Worm (Caenorhabditis elegans): Measurements from ENCODE around the gene B0454.6.

The B0454.6 gene

DNA sequence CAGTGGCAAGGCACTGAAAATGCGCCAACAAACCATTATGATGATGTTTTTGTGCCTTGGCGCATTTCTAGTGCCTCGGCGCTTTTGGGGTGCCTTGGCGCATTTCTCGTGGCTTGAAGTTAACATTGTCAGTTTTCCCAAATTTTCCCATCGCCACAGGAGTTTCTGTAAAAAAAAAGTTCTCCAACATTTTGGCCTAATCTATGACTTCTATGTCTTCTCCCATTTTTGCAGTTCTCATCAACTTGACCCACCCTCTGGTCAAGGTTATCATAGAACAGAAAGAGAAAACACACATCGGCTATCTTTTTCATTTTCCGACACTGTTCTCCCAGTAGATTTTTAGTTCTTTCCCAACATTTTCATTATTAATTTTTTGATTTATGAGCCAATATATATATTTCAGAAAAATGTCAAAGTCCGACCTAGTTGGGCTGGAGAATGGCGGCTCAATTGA lies 5.9 kb downstream of the B0454.6 start, which contains the start of the genes B0454.26 and B0454.5:
TSS of gene B0454.26 (minus strand) at position 101 of the 457 bp plus-strand sequence.
TSS of gene B0454.5 (plus strand) at position 407 of the 457 bp plus-strand sequence.
- TF ChIP-seq dao-5 (tag; optimal IDR thresholded peaks at IDR 0.05) = no peak
- no peak for TF ChIP-seq W03F9.2 (tag; optimal IDR thresholded peaks at IDR 0.05)
- no peak for TF ChIP-seq him-1 (tag; optimal IDR thresholded peaks at IDR 0.05)

DNA sequence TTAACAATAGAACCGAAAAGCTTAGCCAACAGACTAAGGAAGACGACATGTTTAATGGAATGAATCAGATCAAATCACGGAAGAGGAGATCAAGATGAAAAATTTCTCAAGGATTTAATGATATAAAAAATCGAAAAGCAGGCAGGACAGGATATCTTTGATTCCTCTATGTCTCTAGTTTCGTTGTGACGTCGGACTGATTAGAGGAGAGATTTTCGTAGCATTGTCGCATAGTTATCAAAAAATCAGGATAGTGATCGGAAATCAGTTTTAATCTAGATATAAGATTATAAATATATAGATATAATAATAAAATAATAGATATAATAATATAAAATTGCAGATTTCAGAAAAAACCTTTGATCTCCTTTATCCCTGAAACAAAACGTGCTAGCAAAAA lies 10.8 kb downstream of the B0454.6 start, which contains the start of gene B0454.8:
TSS of gene B0454.8 (minus strand) at position 101 of the 400 bp plus-strand sequence.
- TF ChIP-seq him-1 (tag; optimal IDR thresholded peaks at IDR 0.05) (no peak), W03F9.2 (tag; optimal IDR thresholded peaks at IDR 0.05) (no peak), dao-5 (tag; optimal IDR thresholded peaks at IDR 0.05) (no peak)

DNA sequence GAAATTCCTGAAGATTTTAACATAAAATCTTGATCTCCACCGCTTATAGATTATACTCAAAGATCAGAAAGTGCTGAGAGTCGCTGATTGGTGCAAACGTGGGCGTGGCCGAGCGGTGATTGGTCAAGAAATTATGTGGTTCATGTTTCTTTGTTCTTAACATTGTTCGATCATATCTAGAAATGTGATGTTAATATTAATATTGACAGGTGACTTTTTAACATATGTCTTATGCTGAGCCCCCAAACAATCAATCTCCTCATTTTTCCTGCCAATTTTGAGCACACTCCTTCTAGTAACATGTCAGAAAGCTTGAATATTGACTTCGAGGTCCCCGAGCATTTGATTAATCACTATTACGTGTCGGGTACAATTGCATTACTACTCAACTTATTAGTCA lies 11.4 kb downstream of the B0454.6 start, which contains the start of gene sri-29:
TSS of gene sri-29 (plus strand) at position 301 of the 400 bp plus-strand sequence.
- TF ChIP-seq W03F9.2 (tag; optimal IDR thresholded peaks at IDR 0.05) (no peak), dao-5 (tag; optimal IDR thresholded peaks at IDR 0.05) (no peak), him-1 (tag; optimal IDR thresholded peaks at IDR 0.05) (no peak)

DNA sequence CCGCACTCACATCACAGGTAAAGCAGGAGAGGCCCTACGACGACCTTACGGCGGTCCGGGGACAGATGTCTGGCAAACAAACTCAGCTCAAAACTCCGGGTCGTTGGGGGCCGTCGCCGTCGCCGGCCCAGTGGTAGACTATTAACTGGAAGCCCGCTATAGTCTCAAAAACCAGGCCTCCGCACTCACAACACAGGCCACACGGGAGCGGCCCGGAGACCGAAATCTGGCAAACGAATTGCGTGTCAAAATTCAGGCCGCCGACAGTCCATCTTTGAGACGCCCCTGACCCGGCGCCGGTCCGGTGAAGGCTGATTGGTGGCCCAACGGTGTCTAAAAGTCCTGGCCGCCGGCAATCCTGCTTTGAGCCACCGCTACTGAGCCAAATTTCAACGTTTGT lies 12.8 kb downstream of the B0454.6 start:
- TF ChIP-seq W03F9.2 (tag; optimal IDR thresholded peaks at IDR 0.05) (no peak), dao-5 (tag; optimal IDR thresholded peaks at IDR 0.05) (no peak), him-1 (tag; optimal IDR thresholded peaks at IDR 0.05) (no peak)

DNA sequence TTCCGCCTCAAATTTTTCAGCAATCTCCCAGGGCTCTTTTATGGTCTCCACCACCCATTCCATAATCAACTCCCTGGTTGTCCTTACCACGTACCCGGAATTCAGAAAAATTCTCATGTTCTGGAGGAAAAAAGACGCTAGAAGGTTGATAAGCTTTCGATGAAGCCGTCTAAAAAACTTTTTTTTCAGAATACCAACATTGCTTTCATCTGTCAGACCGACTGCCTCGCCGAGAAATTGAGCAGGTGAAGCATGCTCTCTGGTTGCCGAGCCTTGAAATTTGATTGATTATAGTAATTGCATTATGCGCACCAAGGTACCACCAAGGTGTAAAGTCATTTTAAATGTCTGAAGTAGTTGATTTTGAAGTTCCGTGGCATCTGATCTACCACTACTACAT lies 13.3 kb downstream of the B0454.6 start, which contains the start of gene sri-30:
TSS of gene sri-30 (plus strand) at position 301 of the 400 bp plus-strand sequence.
- no peak for TF ChIP-seq him-1 (tag; optimal IDR thresholded peaks at IDR 0.05)

DNA sequence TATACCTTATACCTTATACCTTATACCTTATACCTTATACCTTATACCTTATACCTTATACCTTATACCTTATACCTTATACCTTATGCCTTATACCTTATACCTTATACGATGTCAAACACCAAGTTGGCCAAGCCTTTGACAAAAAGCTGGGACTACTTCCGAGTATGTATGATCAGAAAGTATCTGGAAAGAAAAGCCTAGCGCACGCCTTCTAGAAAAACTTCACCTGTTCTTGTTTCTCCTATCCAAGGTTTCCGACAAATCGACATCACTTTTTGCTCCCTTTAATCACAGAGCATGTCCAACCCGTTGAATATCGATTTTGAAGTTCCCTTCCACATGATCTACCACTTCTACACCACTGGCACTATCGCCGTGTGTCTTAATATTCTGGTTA lies 15.8 kb downstream of the B0454.6 start, which contains the start of gene sri-28:
TSS of gene sri-28 (plus strand) at position 301 of the 400 bp plus-strand sequence.
- TF ChIP-seq dao-5 (tag; optimal IDR thresholded peaks at IDR 0.05) = no peak
- no peak for TF ChIP-seq him-1 (tag; optimal IDR thresholded peaks at IDR 0.05)
- no peak for TF ChIP-seq W03F9.2 (tag; optimal IDR thresholded peaks at IDR 0.05)

DNA sequence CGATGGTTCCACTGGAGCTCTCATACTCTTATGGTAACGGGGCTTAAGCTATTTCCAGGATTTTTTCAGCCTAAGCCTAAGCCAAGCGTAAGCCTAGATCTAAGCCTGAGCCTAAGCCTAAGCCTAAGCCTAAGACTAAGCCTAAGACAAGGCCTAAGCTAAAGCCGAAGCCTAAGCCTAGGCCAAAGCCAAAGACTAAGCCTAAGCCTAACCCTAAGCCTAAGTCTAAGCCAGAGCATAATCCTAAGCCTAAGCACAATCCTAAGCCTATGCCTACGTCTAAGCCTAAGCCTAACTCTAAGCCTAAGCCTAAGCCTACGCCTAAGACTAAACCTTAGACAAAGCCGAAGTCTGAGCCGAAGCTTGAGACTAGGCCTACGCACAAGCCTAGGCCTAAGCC lies 16.4 kb downstream of the B0454.6 start:
- TF ChIP-seq W03F9.2 (tag; optimal IDR thresholded peaks at IDR 0.05) (no peak), dao-5 (tag; optimal IDR thresholded peaks at IDR 0.05) (no peak), him-1 (tag; optimal IDR thresholded peaks at IDR 0.05) (no peak)

DNA sequence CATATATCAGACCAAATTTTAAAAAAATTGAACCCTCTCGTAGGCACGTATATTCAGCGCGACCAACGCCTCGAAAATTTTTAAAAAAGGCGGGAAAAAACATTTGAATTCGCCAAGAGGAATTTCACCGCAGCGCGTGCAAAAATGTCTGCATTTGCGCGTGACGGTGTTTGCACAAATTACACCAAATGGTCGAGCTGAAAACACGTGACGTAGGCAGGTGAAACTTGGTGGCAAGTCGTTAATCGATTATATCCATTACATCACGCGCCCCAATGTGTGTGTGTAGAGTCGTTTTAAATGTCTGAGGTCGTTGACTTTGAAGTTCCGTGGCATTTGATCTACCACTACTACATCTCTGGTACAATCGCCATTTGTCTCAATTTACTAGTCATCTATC lies 18.1 kb downstream of the B0454.6 start, which contains the start of gene sri-31:
TSS of gene sri-31 (plus strand) at position 301 of the 400 bp plus-strand sequence.
- TF ChIP-seq him-1 (tag; optimal IDR thresholded peaks at IDR 0.05) (no peak), W03F9.2 (tag; optimal IDR thresholded peaks at IDR 0.05) (no peak), dao-5 (tag; optimal IDR thresholded peaks at IDR 0.05) (no peak)

DNA sequence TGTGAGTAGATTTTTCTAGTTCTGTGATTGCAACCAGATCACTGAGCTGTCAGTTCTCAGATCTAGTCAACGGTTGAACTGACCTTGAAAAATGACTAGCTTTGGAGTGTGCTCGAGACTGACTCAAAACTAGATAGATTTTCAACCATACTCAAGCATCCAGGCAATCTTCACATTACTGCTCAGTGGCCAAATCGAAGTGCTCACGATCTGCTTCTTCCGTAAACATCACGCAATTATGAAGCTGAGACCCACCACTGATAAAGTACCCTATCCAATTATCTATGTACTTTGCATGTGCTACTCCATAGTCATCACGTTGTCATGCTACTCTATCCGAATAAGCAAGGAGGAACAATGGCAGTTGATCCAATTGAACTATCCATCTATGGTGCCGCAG lies 18.8 kb downstream of the B0454.6 start:
- no peak for TF ChIP-seq him-1 (tag; optimal IDR thresholded peaks at IDR 0.05)
- no peak for TF ChIP-seq dao-5 (tag; optimal IDR thresholded peaks at IDR 0.05)
- TF ChIP-seq W03F9.2 (tag; optimal IDR thresholded peaks at IDR 0.05) = no peak

DNA sequence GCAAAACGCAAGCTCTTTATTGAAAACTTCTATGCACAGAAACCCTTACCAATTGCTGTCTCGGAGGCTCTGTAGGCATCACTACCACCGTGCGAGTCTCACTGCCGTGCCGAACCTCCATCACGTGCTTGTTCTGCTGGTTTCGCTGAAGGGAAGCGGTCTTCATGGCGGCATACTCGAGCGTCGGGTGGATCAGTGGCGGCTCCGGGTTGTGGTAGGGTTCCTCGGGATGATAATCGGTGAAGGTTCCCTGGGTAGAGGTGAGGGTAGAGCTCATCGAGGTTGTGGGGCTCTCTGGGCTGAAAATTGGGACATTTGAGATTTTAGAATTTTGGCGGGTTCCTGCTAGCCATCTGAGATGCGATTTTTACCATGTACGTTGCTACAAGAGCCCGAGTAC lies 20.3 kb downstream of the B0454.6 start:
- TF ChIP-seq W03F9.2 (tag; optimal IDR thresholded peaks at IDR 0.05) (no peak), dao-5 (tag; optimal IDR thresholded peaks at IDR 0.05) (no peak), him-1 (tag; optimal IDR thresholded peaks at IDR 0.05) (no peak)

DNA sequence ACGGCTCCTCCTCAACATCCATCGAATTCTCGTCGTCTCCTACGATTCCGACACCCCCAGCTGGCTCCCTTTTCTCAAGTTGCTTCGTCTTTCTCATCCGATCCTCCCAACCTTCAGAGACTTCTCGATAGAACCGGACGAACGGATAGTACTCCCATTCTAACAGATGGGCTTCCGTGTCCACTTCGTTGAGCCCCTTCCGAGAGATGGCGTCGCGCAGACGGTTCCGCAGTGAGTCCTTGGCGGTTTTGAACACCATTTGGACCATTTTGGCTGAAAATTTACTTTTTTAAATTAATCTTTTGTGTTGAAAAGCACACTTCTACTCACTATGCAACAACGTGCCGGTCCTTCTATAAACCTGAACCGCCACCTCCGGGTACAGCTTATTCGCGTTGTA lies 21.1 kb downstream of the B0454.6 start:
- no peak for TF ChIP-seq him-1 (tag; optimal IDR thresholded peaks at IDR 0.05)
- TF ChIP-seq W03F9.2 (tag; optimal IDR thresholded peaks at IDR 0.05) = no peak
- no peak for TF ChIP-seq dao-5 (tag; optimal IDR thresholded peaks at IDR 0.05)

DNA sequence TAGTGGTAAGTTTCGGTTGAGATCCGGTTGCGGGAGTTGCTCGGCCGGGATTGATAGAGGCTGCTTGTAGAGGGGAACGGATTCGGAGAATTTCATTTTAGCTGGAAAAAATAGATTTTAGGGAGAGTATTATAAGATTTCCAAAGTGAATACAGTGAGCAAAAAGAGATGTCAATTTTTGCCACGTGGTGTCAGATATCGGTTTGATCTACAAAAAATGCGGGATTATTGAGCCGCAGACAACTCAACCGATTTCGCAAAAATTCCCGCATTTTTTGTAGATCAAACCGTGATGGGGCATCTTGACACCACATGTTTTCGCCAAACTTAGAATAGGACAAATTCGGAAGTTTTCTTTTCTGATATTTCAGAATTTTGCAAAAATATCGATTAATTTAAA lies 21.6 kb downstream of the B0454.6 start, which contains the start of gene lido-13:
TSS of gene lido-13 (minus strand) at position 101 of the 400 bp plus-strand sequence.
- TF ChIP-seq him-1 (tag; optimal IDR thresholded peaks at IDR 0.05) = no peak
- TF ChIP-seq dao-5 (tag; optimal IDR thresholded peaks at IDR 0.05) = no peak
- TF ChIP-seq W03F9.2 (tag; optimal IDR thresholded peaks at IDR 0.05) = no peak

DNA sequence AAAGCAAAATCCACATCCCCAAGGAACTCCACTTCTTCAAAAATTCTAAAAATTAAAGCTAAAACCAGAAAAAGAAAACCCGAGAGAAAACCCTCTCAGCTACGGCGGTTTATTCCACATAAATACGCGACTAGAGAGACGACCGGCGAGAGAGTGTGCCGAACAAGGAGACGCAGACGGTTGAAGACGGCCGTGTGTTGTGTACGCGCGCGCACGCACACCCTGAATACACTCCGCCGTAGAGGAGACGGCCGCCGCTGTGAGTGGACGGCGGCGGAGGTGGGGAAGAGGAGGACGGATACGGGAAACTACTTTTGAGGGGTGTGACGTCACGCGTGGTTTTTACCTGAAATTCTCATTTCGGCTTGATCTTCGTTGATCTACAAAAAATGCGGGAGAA lies 22.0 kb downstream of the B0454.6 start:
- TF ChIP-seq W03F9.2 (tag; optimal IDR thresholded peaks at IDR 0.05) (no peak), dao-5 (tag; optimal IDR thresholded peaks at IDR 0.05) (no peak), him-1 (tag; optimal IDR thresholded peaks at IDR 0.05) (no peak)

DNA sequence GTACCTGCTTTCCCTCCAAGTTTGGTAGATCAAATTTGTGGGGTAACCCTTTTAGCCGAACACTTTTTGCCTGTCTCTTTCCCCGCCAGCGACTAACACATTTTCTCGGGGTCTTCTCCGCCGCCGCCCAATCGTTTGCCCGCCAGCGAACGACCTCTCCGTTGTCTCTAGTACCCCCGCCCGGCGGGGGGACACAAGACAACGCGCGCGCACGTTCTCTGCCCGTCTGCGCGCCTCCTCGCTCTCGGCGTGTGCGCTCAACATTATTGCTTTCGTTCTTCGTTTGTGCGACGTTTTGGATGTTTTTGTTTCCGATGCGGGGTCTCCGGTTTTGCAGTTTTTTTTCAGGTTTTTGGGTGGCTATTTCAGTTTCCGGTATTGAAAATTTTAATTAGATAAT lies 23.0 kb downstream of the B0454.6 start:
- TF ChIP-seq dao-5 (tag; optimal IDR thresholded peaks at IDR 0.05) = no peak
- no peak for TF ChIP-seq him-1 (tag; optimal IDR thresholded peaks at IDR 0.05)
- no peak for TF ChIP-seq W03F9.2 (tag; optimal IDR thresholded peaks at IDR 0.05)
